Fruit fly (Drosophila melanogaster): ENCODE results near the gene GstO1.

DNA sequence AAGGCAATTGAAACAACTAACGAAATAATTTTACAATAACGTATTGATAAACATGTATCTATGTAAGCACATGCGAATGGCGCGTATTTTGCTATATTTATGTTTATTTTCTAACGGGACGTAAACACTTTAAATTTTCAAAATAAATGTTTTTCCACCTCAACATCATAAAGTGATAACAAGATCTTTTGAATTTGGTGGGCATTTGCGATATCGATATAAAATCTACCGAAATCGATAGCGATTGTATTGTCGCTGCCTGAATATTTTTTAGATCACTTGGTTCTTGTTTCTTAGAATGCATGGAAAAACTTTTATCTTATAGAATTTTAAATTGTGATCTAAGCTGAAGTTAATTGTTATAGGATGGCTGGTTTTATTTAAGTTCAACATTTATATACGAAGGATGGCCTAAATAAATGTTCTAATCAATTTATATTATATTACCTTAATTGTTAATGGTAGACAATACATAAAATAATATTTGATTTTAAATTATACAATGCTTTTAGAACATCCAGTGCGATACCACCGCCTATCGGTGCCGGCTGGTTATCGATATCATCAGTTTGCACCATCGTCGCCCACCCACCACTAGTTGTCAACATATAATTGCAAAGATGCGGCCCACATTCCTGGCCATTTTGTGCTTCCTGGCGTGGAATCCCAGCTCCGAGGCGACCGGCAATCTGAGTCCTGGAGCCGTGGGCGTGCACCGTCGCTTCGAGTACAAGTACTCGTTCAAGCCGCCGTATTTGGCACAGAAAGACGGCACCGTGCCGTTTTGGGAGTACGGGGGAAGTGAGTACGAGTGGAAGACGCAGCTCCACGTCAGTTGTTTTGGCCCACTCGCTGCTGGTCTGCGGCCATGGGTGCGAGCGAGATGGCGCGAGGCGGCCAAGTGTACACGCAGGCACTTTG lies 10.0 kb upstream of the GstO1 start, which contains the start of gene ergic53:
- TF ChIP-seq Blimp-1 (GFP tag; optimal IDR thresholded peaks at IDR 0.05) (no peak), dsx (GFP tag; optimal IDR thresholded peaks at IDR 0.05; ENCODE audit: poor library complexity, severe bottlenecking) (no peak), Eip93F (GFP tag; optimal IDR thresholded peaks at IDR 0.05) (no peak), CG3032 (tag; optimal IDR thresholded peaks at IDR 0.05) (no peak), Gug (GFP tag; IDR thresholded peaks at IDR 0.05) (no peak), CG34406 (GFP tag; optimal IDR thresholded peaks at IDR 0.05) (no peak), pdm3 (GFP tag; optimal IDR thresholded peaks at IDR 0.05) (no peak), dac (GFP tag; optimal IDR thresholded peaks at IDR 0.05) (no peak), fd85E (GFP tag; optimal IDR thresholded peaks at IDR 0.05) (no peak), eg (GFP tag; IDR thresholded peaks at IDR 0.05) (no peak), CG15336 (GFP tag; IDR thresholded peaks at IDR 0.05) (no peak), CG4318 (GFP tag; optimal IDR thresholded peaks at IDR 0.05) (no peak), Sox102F (GFP tag; optimal IDR thresholded peaks at IDR 0.05) (no peak), CG6854 (GFP tag; optimal IDR thresholded peaks at IDR 0.05) (no peak)

All from whole organism, prepupa.